Worm (Caenorhabditis elegans) whole organism, L4 larva: ENCODE data around the gene C05A2.4.
A peak's percentile ranks its signal among the peaks of the same experiment; 100 is the strongest.

Source experiments
- F37D6.2 ChIP-seq: sonication (generic microtip); optimal IDR thresholded peaks from 2 replicates; lab custom pipeline; 2016; ENCODE audit warnings: mild to moderate bottlenecking, missing genetic modification characterization, missing compliant biosample characterization
- Y5F2A.4 ChIP-seq: fragments of 200-800 bp; sonication (Bioruptor generic); optimal IDR thresholded peaks from 2 replicates; lab custom pipeline; 2018; ENCODE audit warnings: mild to moderate bottlenecking, missing genetic modification characterization, missing compliant biosample characterization
- ceh-82 ChIP-seq: sonication (generic microtip); optimal IDR thresholded peaks from 2 replicates; lab custom pipeline; 2017; ENCODE audit warnings: missing biosample characterization, missing genetic modification characterization
- daf-12 ChIP-seq: fragments of 150-350 bp; optimal IDR thresholded peaks from 2 replicates; lab custom pipeline; 2014; ENCODE audit warnings: missing biosample characterization, missing genetic modification reagents, missing genetic modification characterization
- fkh-10 ChIP-seq: fragments of 150-350 bp; optimal IDR thresholded peaks from 2 replicates; lab custom pipeline; 2014; ENCODE audit warnings: missing biosample characterization, missing genetic modification reagents, missing genetic modification characterization
- fos-1 ChIP-seq: fragments of 150-350 bp; optimal IDR thresholded peaks from 2 replicates; lab custom pipeline; 2014; ENCODE audit warnings: missing biosample characterization, missing genetic modification characterization
- lin-38 ChIP-seq: fragments of 200-800 bp; sonication (Bioruptor generic); IDR thresholded peaks from 2 replicates; pipeline ENCODE4 v1.3.6; 2022; ENCODE audit warnings: missing genetic modification reagents, missing genetic modification characterization, missing compliant biosample characterization
- lsy-2 ChIP-seq, 2 experiments: fragments of 150-350 bp in 1 of 2; sonication (generic microtip) in 1 of 2; optimal IDR thresholded peaks; 2 replicates each; lab custom pipeline; 2014 to 2017; ENCODE audit warnings: missing biosample characterization in 2 of 2, missing genetic modification characterization in 2 of 2
- madf-5 ChIP-seq, 2 experiments: fragments of 200-800 bp; sonication (Bioruptor generic); IDR thresholded peaks; 2 replicates each; pipeline ENCODE4 v1.3.6; 2022; ENCODE audit warnings: missing compliant biosample characterization in 2 of 2, missing genetic modification characterization in 2 of 2
- mep-1 ChIP-seq: fragments of 150-350 bp; sonication (generic microtip); optimal IDR thresholded peaks from 3 replicates; lab custom pipeline; 2014; ENCODE audit warnings: missing biosample characterization, missing genetic modification characterization
- snpc-4 ChIP-seq: fragments of 150-350 bp; optimal IDR thresholded peaks from 2 replicates; lab custom pipeline; 2014; ENCODE audit warnings: missing biosample characterization, missing genetic modification characterization
- unc-62 ChIP-seq, 3 experiments: fragments of 150-350 bp in 1 of 3; sonication (generic microtip); optimal IDR thresholded peaks in 2 of 3; peaks in 1 of 3; 1 replicate in 1 of 3; 2 replicates in 2 of 3; lab custom pipeline; 2014 to 2017; ENCODE audit warnings: missing biosample characterization in 3 of 3, missing genetic modification characterization in 3 of 3, missing genetic modification reagents in 3 of 3, missing genotype in 1 of 3

- TF ChIP-seq snpc-4 (tag; lab: Kevin White, UChicago) (no peak), daf-12 (tag; lab: Kevin White, UChicago) (no peak), fos-1 (tag; lab: Kevin White, UChicago) (no peak), lin-38 (no peak), F37D6.2 (tag; lab: Kevin White, UChicago) (no peak), mep-1 (tag; lab: Kevin White, UChicago) (no peak), Y5F2A.4 (GFP tag; lab: Kevin White, UChicago) (no peak), lsy-2 (tag; optimal IDR thresholded peaks at IDR 0.05; lab: Kevin White, UChicago) (peak in 1 of 2 experiments; percentile 33), madf-5 (GFP tag; IDR thresholded peaks at IDR 0.05; lab: Robert Waterston, UW) (no peak), ceh-82 (no peak), fkh-10 (no peak), unc-62 (GFP tag; optimal IDR thresholded peaks at IDR 0.05 in 1 of 2; lab: Kevin White, UChicago) (no peak), unc-62 (tag; optimal IDR thresholded peaks at IDR 0.05; lab: Kevin White, UChicago) (no peak)
Observed at ce11 chrV:10661417-10661945, 33.8 kb upstream of the C05A2.4 start, which contains the start of gene sqv-4.
